Fruit fly (Drosophila melanogaster): Measurements from ENCODE around the gene Idgf2.

The Idgf2 gene

dm6 chr2L:16407305-16407704 lies 39.8 kb upstream of the Idgf2 start:
- TF ChIP-seq Bgb (GFP tag; IDR thresholded peaks at IDR 0.05; ENCODE audit: partially characterized antibody) (no peak), CG3407 (GFP tag; optimal IDR thresholded peaks at IDR 0.05) (no peak), trh (GFP tag; optimal IDR thresholded peaks at IDR 0.05) (no peak), fd96Cb (tag; optimal IDR thresholded peaks at IDR 0.05) (no peak), CG6254 (GFP tag; optimal IDR thresholded peaks at IDR 0.05) (no peak), crc (GFP tag; optimal IDR thresholded peaks at IDR 0.05) (no peak)

- no peak for TF ChIP-seq CG16863 (GFP tag; optimal IDR thresholded peaks at IDR 0.05)
- TF ChIP-seq CG2202 (tag; optimal IDR thresholded peaks at IDR 0.05), result no peak
- TF ChIP-seq CG2199 (GFP tag; IDR thresholded peaks at IDR 0.05), result peak; percentile 56; the same call in 2 of the 3 replicates
- no peak for TF ChIP-seq nerfin-1 (tag; optimal IDR thresholded peaks at IDR 0.05)
- TF ChIP-seq CG9215 (GFP tag; IDR thresholded peaks at IDR 0.05), result no peak
- TF ChIP-seq CG11504 (tag; optimal IDR thresholded peaks at IDR 0.05), result peak; percentile 94
- TF ChIP-seq HLH3B (GFP tag; IDR thresholded peaks at IDR 0.05), result no peak
- no peak for TF ChIP-seq amos (GFP tag; IDR thresholded peaks at IDR 0.05; ENCODE audit: partially characterized antibody)
- TF ChIP-seq CG18262 (tag; optimal IDR thresholded peaks at IDR 0.05), result no peak
- TF ChIP-seq corto (GFP tag; optimal IDR thresholded peaks at IDR 0.05), result no peak
- TF ChIP-seq peb (GFP tag; IDR thresholded peaks at IDR 0.05), result no peak
- TF ChIP-seq CG30431 (GFP tag; optimal IDR thresholded peaks at IDR 0.05), result no peak
- TF ChIP-seq CG1792 (GFP tag; optimal IDR thresholded peaks at IDR 0.05), result no peak
- TF ChIP-seq CG13296 (GFP tag; optimal IDR thresholded peaks at IDR 0.05), result no peak
- TF ChIP-seq salm (tag; optimal IDR thresholded peaks at IDR 0.05), result no peak
- TF ChIP-seq Chrac-16 (GFP tag; optimal IDR thresholded peaks at IDR 0.05), result no peak
- no peak for TF ChIP-seq pum (GFP tag; optimal IDR thresholded peaks at IDR 0.05)
These were observed 33.4 kb upstream of the Idgf2 start for dm6 chr2L:16413772-16414171.

- TF ChIP-seq Jarid2 (GFP tag; optimal IDR thresholded peaks at IDR 0.05) (peak; percentile 85), D (optimal IDR thresholded peaks at IDR 0.05) (peak; percentile 88), D (GFP tag; optimal IDR thresholded peaks at IDR 0.05) (no peak), CG17829 (tag; optimal IDR thresholded peaks at IDR 0.05) (peak; percentile 6), ATbp (GFP tag; optimal IDR thresholded peaks at IDR 0.05) (peak; percentile 78), sna (GFP tag; IDR thresholded peaks at IDR 0.05; ENCODE audit: partially characterized antibody) (no peak), chinmo (GFP tag; IDR thresholded peaks at IDR 0.05; ENCODE audit: partially characterized antibody) (peak; percentile 78; the same call in 2 of the 4 replicates), CoRest (tag; optimal IDR thresholded peaks at IDR 0.05) (peak; percentile 48), stwl (tag; optimal IDR thresholded peaks at IDR 0.05) (peak; percentile 16), CG18011 (GFP tag; optimal IDR thresholded peaks at IDR 0.05) (peak; percentile 19), CG13296 (GFP tag; optimal IDR thresholded peaks at IDR 0.05) (no peak), Nf-YC (tag; optimal IDR thresholded peaks at IDR 0.05) (peak; percentile 98), CG15601 (tag; optimal IDR thresholded peaks at IDR 0.05) (peak; percentile 94), Ets65A (GFP tag) (peak; percentile 68), grau (tag; optimal IDR thresholded peaks at IDR 0.05) (no peak), abd-A (tag; optimal IDR thresholded peaks at IDR 0.05) (peak; percentile 86), Deaf1 (tag; optimal IDR thresholded peaks at IDR 0.05) (peak; percentile 86), crol (GFP tag; IDR thresholded peaks at IDR 0.05) (peak; percentile 64), CG9609 (GFP tag; optimal IDR thresholded peaks at IDR 0.05) (no peak), Adf1 (GFP tag; IDR thresholded peaks at IDR 0.05) (peak; percentile 96), mam (GFP tag; optimal IDR thresholded peaks at IDR 0.05) (no peak), tll (GFP tag; optimal IDR thresholded peaks at IDR 0.05) (peak in 1 of 2 experiments; percentile 48), CG10321 (GFP tag; IDR thresholded peaks at IDR 0.05) (peak; percentile 93), zen (tag; optimal IDR thresholded peaks at IDR 0.05) (peak; percentile 30), cg (GFP tag; optimal IDR thresholded peaks at IDR 0.05) (peak; percentile 97)
These were observed 24.3 kb upstream of the Idgf2 start for dm6 chr2L:16422657-16423473.

Measured in whole organism, embryonic.